Worm (Caenorhabditis elegans): Measurements from ENCODE around the gene C01G10.15.

C01G10.15 gene

DNA sequence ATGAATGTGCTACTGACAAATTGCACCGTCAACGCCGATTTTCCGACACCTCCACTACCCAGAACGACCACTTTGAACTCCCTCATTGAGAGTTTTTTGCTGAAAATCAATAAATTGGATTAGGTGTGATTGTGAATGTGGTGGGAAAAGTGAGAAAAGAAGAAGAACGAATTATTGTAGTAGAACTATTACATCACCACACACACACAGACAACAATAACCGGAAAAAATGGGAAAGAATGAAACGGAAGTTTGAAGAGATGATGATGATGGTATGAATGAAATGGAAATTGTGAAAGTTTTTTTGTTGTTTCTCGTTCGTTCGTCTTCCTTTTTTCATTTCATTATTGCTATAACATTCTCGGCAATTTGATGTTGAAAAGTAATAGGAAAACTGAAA, 23.1 kb downstream of the C01G10.15 start, which contains the start of gene rap-2:
Gene rap-2, minus strand, starts transcription at position 101 of the 400 bp plus-strand sequence.
- TF ChIP-seq unc-62 (GFP tag; optimal IDR thresholded peaks at IDR 0.05) = no peak

DNA sequence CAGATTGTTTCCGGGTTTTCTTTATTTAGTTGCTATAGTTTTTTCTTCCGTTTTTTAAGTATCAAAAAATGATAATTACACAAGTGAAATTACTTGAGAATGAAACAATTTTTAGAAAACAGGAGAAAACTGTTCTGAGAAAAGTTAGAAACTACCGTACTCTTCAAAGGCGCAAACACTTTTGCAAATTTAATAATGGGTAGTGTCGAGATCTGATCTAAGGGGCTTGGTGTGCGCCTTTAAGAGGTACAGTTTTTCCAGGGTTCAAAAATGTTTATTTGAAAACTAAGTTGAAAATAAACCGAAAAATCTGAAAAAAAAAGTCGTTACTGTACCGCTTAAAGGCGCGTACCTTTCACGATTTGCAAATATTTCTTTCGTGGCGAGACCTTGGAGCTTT, 26.5 kb downstream of the C01G10.15 start:
- TF ChIP-seq unc-62 (GFP tag; optimal IDR thresholded peaks at IDR 0.05) = no peak

DNA sequence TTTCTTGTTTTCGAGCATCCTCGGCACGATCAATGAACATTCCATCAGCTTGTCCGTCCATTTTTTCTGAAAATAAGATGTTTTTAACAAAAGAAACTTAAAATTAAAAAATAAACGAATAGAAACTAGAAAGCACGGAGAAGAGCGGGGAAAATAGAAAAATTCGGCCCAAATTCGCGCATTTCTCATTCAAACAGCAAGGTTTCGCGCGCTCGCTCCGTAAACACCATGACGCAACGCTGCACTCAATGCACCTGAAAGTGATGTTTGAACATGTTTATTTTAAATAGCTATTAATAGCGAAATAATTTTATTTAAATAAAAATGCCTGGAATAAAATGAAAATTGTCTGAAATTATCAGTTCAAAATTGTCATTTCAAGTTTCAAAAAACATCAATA, 27.6 kb downstream of the C01G10.15 start, which contains the start of the genes mcm-3 and C25D7.15:
Gene mcm-3, minus strand, starts transcription at position 66 of the 400 bp plus-strand sequence.
Gene C25D7.15, plus strand, starts transcription at position 275 of the 400 bp plus-strand sequence.
- no peak for TF ChIP-seq unc-62 (GFP tag; optimal IDR thresholded peaks at IDR 0.05)

DNA sequence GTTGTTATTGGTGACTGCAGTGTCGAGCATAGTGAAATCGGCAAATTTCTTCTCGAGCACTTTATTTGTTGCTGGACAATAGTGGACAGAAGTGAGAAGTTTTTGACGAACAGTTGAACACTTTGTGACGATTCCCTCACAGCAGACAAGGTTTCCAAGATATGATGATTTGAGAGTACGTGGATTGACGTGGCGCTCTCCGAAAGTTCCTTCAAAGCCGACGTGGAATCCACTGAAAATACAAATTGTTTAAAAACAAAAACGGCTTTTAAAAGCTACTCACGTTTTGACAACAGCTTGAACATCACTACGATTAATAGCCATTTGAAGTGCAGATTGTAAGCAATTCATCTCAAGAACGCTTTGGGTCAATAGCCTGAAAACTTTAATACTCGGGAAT, 28.1 kb downstream of the C01G10.15 start:
- no peak for TF ChIP-seq unc-62 (GFP tag; optimal IDR thresholded peaks at IDR 0.05)

DNA sequence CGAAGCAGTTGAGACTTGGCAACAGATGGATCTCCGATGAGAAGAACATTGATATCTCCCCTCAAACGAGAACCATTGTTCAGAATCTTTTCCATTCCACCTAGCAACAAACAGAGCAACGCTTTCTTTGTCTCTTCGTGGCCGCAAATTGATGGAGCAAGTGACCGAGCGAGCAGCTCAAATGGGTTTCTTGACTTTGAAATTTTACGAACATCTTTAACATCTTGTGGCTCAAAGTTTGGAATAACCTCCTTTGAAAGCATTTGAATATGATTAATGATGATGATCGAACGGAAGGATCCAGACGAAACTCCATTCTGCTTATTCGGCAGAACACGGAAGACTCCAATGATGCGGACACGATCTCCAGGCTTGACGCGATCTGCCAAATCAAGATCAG, 28.7 kb downstream of the C01G10.15 start:
- TF ChIP-seq unc-62 (GFP tag; optimal IDR thresholded peaks at IDR 0.05) = no peak

DNA sequence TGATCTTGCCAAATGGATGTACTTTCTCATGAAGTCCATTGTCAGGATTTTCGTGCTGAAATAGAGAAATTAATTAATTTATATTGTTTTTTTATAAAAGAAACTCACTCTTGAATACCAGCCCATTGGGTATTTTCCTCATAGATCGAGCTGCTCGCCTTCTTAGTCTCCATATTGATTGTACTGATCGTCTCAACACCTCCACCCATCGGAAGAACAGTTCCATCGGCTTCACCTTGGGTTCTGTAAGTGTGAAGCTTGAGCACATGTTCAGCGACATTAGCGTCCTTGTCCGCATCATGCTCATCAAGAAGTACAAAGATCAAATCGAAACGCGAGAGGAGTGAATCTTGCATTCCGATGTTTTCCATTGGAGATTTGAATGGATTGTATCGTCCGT, 29.4 kb downstream of the C01G10.15 start:
- TF ChIP-seq unc-62 (GFP tag; optimal IDR thresholded peaks at IDR 0.05) = no peak

DNA sequence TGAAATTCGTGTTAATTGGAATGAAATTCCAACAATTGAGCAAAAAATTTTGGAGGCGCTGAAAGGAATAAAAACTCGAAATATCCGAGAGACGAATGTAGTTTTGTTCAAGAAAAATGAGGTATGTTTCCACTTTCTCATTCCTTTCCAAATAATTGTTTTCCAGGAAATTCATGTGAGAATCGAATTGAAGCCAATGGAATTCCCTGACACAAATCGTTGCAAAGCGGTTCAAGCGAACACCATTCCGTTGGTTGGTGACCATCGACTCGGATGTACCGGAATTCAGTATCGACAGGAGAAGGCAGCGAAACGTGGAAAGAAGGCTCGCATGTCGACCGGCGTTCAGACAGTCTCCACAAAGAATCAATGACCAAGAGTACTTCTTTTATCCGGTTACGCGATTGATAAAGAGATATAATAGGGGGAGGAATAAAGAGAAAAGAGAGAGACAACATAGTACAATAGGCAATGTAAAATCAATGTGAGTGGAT, 30.7 kb downstream of the C01G10.15 start:
- no peak for TF ChIP-seq unc-62 (GFP tag; optimal IDR thresholded peaks at IDR 0.05)

DNA sequence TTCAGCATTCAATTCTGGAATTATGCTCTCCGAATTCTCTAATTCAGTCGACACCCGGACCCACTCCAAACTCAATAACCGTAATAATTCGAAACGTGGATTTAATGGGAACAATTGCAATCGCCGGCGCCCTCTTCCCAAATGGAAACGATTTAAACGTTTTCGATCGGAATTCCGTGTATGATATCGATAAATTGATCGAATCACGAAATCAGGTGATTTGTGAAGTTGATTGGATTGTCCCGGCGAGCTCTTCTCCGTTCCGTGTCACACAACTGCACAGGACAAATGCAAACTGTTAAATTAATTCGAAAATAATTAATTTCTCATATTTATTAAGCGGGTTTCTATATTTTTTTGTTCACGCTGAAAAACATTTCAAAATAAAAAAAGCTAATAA, 31.2 kb downstream of the C01G10.15 start, which contains the start of gene C25D7.16:
Gene C25D7.16, plus strand, starts transcription at position 301 of the 400 bp plus-strand sequence.
- no peak for TF ChIP-seq unc-62 (GFP tag; optimal IDR thresholded peaks at IDR 0.05)

DNA sequence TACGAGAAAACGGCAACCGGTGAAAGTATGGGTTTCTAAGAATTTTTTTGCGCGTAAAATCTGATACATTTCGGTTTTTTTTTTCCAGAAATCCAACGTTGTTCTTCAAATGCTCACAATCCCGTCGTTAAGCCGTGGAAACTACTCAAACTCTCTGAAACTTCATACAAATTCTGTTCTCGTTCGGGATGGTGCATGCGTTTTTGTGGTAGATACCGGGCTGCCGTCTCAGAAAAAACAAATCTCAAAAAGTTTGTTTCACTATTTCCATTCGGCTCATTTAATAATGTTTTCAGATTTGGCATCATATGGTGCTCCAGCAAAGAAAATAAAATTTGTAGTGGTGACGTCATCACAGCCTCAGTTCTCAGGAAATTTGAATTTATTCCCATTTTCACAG, 32.4 kb downstream of the C01G10.15 start:
- TF ChIP-seq unc-62 (GFP tag; optimal IDR thresholded peaks at IDR 0.05) = no peak

DNA sequence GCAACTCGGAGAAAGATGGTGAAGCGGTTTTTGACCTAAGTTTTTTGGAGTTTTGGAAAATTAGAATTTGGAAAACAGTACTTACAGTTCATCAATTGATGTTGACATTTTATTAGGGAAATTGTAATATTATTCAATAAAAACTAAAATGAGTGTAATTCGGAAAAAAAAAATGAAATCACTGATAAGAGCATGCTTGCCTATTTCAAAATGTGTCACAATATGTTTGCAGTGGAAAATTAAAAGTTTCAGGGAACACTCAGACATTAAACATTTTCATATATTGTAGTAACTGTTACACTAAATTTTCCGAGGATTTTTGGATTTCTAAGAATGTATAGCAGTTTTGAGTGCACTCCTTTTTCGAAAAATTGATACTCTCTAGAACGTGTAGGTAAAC, 34.7 kb downstream of the C01G10.15 start, which contains the start of the genes fbxa-82 and C25D7.5:
Gene fbxa-82, minus strand, starts transcription at position 163 of the 400 bp plus-strand sequence.
Gene C25D7.5, plus strand, starts transcription at position 283 of the 400 bp plus-strand sequence.
- TF ChIP-seq unc-62 (GFP tag; optimal IDR thresholded peaks at IDR 0.05) = no peak

DNA sequence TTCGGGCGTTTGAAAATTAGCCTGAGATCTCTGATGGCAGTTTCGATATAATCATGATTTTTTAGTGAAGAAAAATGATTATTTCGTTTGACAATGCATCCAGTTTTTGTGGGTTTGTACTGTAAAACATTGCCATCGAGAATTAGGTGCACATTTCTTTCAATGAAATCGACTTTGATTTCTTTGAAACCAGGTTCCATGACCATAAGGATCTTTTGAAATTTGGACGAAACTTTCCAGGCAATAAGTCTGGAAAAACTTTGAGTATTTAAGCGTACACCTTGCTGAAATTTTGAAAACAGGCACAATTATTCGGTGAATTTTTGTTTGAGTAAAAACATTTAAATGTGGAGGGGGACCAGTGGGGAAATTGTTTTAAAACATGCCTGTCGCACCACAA, 35.4 kb downstream of the C01G10.15 start:
- TF ChIP-seq unc-62 (GFP tag; optimal IDR thresholded peaks at IDR 0.05) = no peak

DNA sequence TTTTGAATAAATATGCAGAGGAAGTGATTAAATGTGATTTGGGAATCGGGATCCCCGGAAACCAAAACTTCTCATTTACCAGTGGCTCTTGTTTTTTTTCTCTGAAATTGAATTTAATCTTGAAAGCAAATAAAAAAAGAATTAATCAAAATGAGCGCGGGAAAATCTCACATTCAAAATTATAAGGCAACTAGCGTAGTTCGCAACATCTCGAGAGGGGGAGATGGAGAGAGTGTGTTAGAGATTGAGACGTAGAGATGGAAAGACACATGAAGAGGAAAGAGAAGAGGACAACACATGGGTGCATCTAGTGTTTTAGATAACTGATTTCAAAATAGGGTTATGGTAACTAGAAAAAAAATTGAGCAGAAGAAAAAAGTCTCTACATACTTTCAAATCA, 39.0 kb downstream of the C01G10.15 start, which contains the start of gene sdc-3:
Gene sdc-3, minus strand, starts transcription at position 101 of the 400 bp plus-strand sequence.
- no peak for TF ChIP-seq unc-62 (GFP tag; optimal IDR thresholded peaks at IDR 0.05)
